Worm (Caenorhabditis elegans) whole organism, L4 larva: ENCODE data around the gene T19H12.12.

Source experiments
- F37D6.2 ChIP-seq: sonication (generic microtip); optimal IDR thresholded peaks from 2 replicates; lab custom pipeline; 2016; ENCODE audit warnings: mild to moderate bottlenecking, missing genetic modification characterization, missing compliant biosample characterization
- F44E2.7 ChIP-seq: fragments of 200-800 bp; sonication (Bioruptor generic); IDR thresholded peaks from 2 replicates; pipeline ENCODE4 v2.1.2; 2022; ENCODE audit warnings: missing genetic modification characterization, missing compliant biosample characterization
- F49E8.2 ChIP-seq: sonication (generic microtip); optimal IDR thresholded peaks from 2 replicates; lab custom pipeline; 2016; ENCODE audit warnings: missing compliant biosample characterization, mild to moderate bottlenecking, missing genetic modification characterization, borderline replicate concordance
- Y48G9A.11 ChIP-seq: fragments of 200-800 bp; sonication (Bioruptor generic); IDR thresholded peaks from 2 replicates; pipeline ENCODE4 v1.3.6; 2022; ENCODE audit warnings: missing genetic modification reagents, missing genetic modification characterization, missing compliant biosample characterization
- Y5F2A.4 ChIP-seq: fragments of 200-800 bp; sonication (Bioruptor generic); optimal IDR thresholded peaks from 2 replicates; lab custom pipeline; 2018; ENCODE audit warnings: mild to moderate bottlenecking, missing genetic modification characterization, missing compliant biosample characterization
- ZK337.2 ChIP-seq: fragments of 200-800 bp; sonication (Bioruptor generic); IDR thresholded peaks from 2 replicates; pipeline ENCODE4 v1.3.6; 2022; ENCODE audit warnings: missing genetic modification reagents, missing genetic modification characterization, missing compliant biosample characterization
- ZK546.5 ChIP-seq, 2 experiments: sonication (generic microtip); optimal IDR thresholded peaks; 2 replicates each; lab custom pipeline; 2017; ENCODE audit warnings: missing biosample characterization in 2 of 2, missing genetic modification characterization in 2 of 2
- aha-1 ChIP-seq: fragments of 150-350 bp; peaks from one replicate; lab custom pipeline; 2014; ENCODE audit warnings: missing biosample characterization, missing genetic modification characterization
- arid-1 ChIP-seq: fragments of 200-800 bp; sonication (Bioruptor generic); conservative IDR thresholded peaks from 2 replicates; pipeline ENCODE4 v1.3.6; 2022; ENCODE audit warnings: missing genetic modification reagents, missing genetic modification characterization, missing compliant biosample characterization
- ceh-20 ChIP-seq: fragments of 200-800 bp; sonication (Bioruptor generic); IDR thresholded peaks from 2 replicates; pipeline ENCODE4 v1.3.6; 2022; ENCODE audit warnings: missing genetic modification reagents, missing genetic modification characterization, missing compliant biosample characterization
- ceh-28 ChIP-seq: fragments of 150-350 bp; optimal IDR thresholded peaks from 2 replicates; lab custom pipeline; 2014; ENCODE audit warnings: missing biosample characterization, missing genetic modification reagents, missing genetic modification characterization
- ceh-44 ChIP-seq: fragments of 200-800 bp; sonication (Bioruptor generic); IDR thresholded peaks from 2 replicates; pipeline ENCODE4 v1.3.6; 2022; ENCODE audit warnings: missing genetic modification reagents, missing genetic modification characterization, missing compliant biosample characterization
- ceh-82 ChIP-seq: sonication (generic microtip); optimal IDR thresholded peaks from 2 replicates; lab custom pipeline; 2017; ENCODE audit warnings: missing biosample characterization, missing genetic modification characterization
- ces-1 ChIP-seq: fragments of 150-350 bp; sonication (generic microtip); optimal IDR thresholded peaks from 4 replicates; lab custom pipeline; 2014; ENCODE audit warnings: missing biosample characterization, missing genetic modification reagents, missing genetic modification characterization
- daf-12 ChIP-seq: fragments of 150-350 bp; optimal IDR thresholded peaks from 2 replicates; lab custom pipeline; 2014; ENCODE audit warnings: missing biosample characterization, missing genetic modification reagents, missing genetic modification characterization
- daf-16 ChIP-seq, 3 experiments: sonication (generic microtip); optimal IDR thresholded peaks; 2 replicates each; lab custom pipeline; 2016 to 2017; ENCODE audit warnings: missing genetic modification characterization in 3 of 3, missing genetic modification reagents in 3 of 3, mild to moderate bottlenecking in 2 of 3, missing compliant biosample characterization in 2 of 3, missing biosample characterization in 1 of 3, moderate library complexity in 1 of 3
- daf-8 ChIP-seq: fragments of 200-800 bp; sonication (Bioruptor generic); IDR thresholded peaks from 2 replicates; pipeline ENCODE4 v1.3.6; 2022; ENCODE audit warnings: missing genetic modification characterization, missing compliant biosample characterization
- dmd-9 ChIP-seq: fragments of 200-800 bp; sonication (Bioruptor generic); IDR thresholded peaks from 2 replicates; pipeline ENCODE4 v1.3.6; 2022; ENCODE audit warnings: missing genetic modification reagents, missing genetic modification characterization, missing compliant biosample characterization
- dpl-1 ChIP-seq: fragments of 150-350 bp; optimal IDR thresholded peaks from 2 replicates; lab custom pipeline; 2014; ENCODE audit warnings: missing biosample characterization, missing genetic modification reagents, missing genetic modification characterization
- duxl-1 ChIP-seq: sonication (generic microtip); optimal IDR thresholded peaks from 2 replicates; lab custom pipeline; 2016; ENCODE audit warnings: mild to moderate bottlenecking, missing genetic modification characterization, moderate library complexity, missing compliant biosample characterization; ENCODE audit not compliant: poor library complexity
- egl-43 ChIP-seq: fragments of 200-800 bp; sonication (Bioruptor generic); IDR thresholded peaks from 2 replicates; pipeline ENCODE4 v1.3.6; 2022; ENCODE audit warnings: missing genetic modification reagents, missing genetic modification characterization, missing compliant biosample characterization
- fos-1 ChIP-seq: fragments of 150-350 bp; optimal IDR thresholded peaks from 2 replicates; lab custom pipeline; 2014; ENCODE audit warnings: missing biosample characterization, missing genetic modification characterization
- hmg-1.1 ChIP-seq: fragments of 200-800 bp; sonication (Bioruptor generic); IDR thresholded peaks from 2 replicates; pipeline ENCODE4 v1.3.6; 2022; ENCODE audit warnings: missing genetic modification reagents, missing genetic modification characterization, missing compliant biosample characterization
- lim-7 ChIP-seq: fragments of 200-800 bp; sonication (Bioruptor generic); IDR thresholded peaks from 2 replicates; pipeline ENCODE4 v1.3.6; 2022; ENCODE audit warnings: missing genetic modification characterization, missing compliant biosample characterization
- lin-13 ChIP-seq: fragments of 150-350 bp; optimal IDR thresholded peaks from 2 replicates; lab custom pipeline; 2014; ENCODE audit warnings: missing biosample characterization, missing genetic modification reagents, missing genetic modification characterization
- lin-15B ChIP-seq: fragments of 150-350 bp; sonication (generic microtip); optimal IDR thresholded peaks from 3 replicates; lab custom pipeline; 2014; ENCODE audit warnings: missing biosample characterization, missing genetic modification characterization
- lin-38 ChIP-seq: fragments of 200-800 bp; sonication (Bioruptor generic); IDR thresholded peaks from 2 replicates; pipeline ENCODE4 v1.3.6; 2022; ENCODE audit warnings: missing genetic modification reagents, missing genetic modification characterization, missing compliant biosample characterization
- madf-9 ChIP-seq: fragments of 200-800 bp; sonication (Bioruptor generic); conservative IDR thresholded peaks from 2 replicates; pipeline ENCODE4 v1.3.6; 2022; ENCODE audit warnings: missing genetic modification reagents, missing genetic modification characterization, missing compliant biosample characterization
- mes-2 ChIP-seq: sonication (generic microtip); optimal IDR thresholded peaks from 2 replicates; lab custom pipeline; 2016; ENCODE audit warnings: missing genotype, mild to moderate bottlenecking, missing genetic modification characterization, missing compliant biosample characterization; ENCODE audit not compliant: poor library complexity, severe bottlenecking
- mxl-2 ChIP-seq: fragments of 200-800 bp; sonication (Bioruptor generic); conservative IDR thresholded peaks from 2 replicates; pipeline ENCODE4 v1.3.6; 2022; ENCODE audit warnings: missing genetic modification reagents, missing genetic modification characterization, missing compliant biosample characterization
- mxl-3 ChIP-seq: fragments of 200-800 bp; sonication (Bioruptor generic); optimal IDR thresholded peaks from 2 replicates; lab custom pipeline; 2018; ENCODE audit warnings: mild to moderate bottlenecking, missing genetic modification characterization, missing compliant biosample characterization
- nhr-102 ChIP-seq: sonication (generic microtip); optimal IDR thresholded peaks from 2 replicates; lab custom pipeline; 2016; ENCODE audit warnings: mild to moderate bottlenecking, missing genetic modification characterization, moderate library complexity, missing compliant biosample characterization
- nhr-237 ChIP-seq: sonication (generic microtip); optimal IDR thresholded peaks from 2 replicates; lab custom pipeline; 2017; ENCODE audit warnings: missing biosample characterization, missing genetic modification characterization
- nhr-42 ChIP-seq: fragments of 200-800 bp; sonication (Bioruptor generic); IDR thresholded peaks from 2 replicates; pipeline ENCODE4 v1.3.6; 2022; ENCODE audit warnings: missing genetic modification characterization, missing compliant biosample characterization
- nhr-6 ChIP-seq: fragments of 150-350 bp; optimal IDR thresholded peaks from 2 replicates; lab custom pipeline; 2014; ENCODE audit warnings: missing biosample characterization, missing genetic modification characterization
- nhr-76 ChIP-seq: fragments of 150-350 bp; optimal IDR thresholded peaks from 2 replicates; lab custom pipeline; 2014; ENCODE audit warnings: missing biosample characterization, missing genetic modification characterization
- nhr-77 ChIP-seq: fragments of 150-350 bp; optimal IDR thresholded peaks from 2 replicates; lab custom pipeline; 2014; ENCODE audit warnings: missing biosample characterization, missing genetic modification characterization
- pqm-1 ChIP-seq: sonication (generic microtip); optimal IDR thresholded peaks from 2 replicates; lab custom pipeline; 2017; ENCODE audit warnings: missing biosample characterization, missing genetic modification characterization
- saeg-2 ChIP-seq: fragments of 200-800 bp; sonication (Bioruptor generic); IDR thresholded peaks from 2 replicates; pipeline ENCODE4 v1.3.6; 2022; ENCODE audit warnings: missing genetic modification reagents, missing genetic modification characterization, missing compliant biosample characterization
- set-16 ChIP-seq: fragments of 200-800 bp; sonication (Bioruptor generic); IDR thresholded peaks from 2 replicates; pipeline ENCODE4 v1.3.6; 2022; ENCODE audit warnings: missing genetic modification reagents, missing genetic modification characterization, missing compliant biosample characterization
- snpc-4 ChIP-seq: fragments of 150-350 bp; optimal IDR thresholded peaks from 2 replicates; lab custom pipeline; 2014; ENCODE audit warnings: missing biosample characterization, missing genetic modification characterization
- vab-7 ChIP-seq: fragments of 200-800 bp; sonication (Bioruptor generic); IDR thresholded peaks from 2 replicates; pipeline ENCODE4 v1.3.6; 2022; ENCODE audit warnings: missing genetic modification reagents, missing genetic modification characterization, missing compliant biosample characterization
- ztf-11 ChIP-seq: fragments of 150-350 bp; optimal IDR thresholded peaks from 2 replicates; lab custom pipeline; 2014; ENCODE audit warnings: missing biosample characterization, missing genetic modification characterization
- ztf-7 ChIP-seq: fragments of 150-350 bp; optimal IDR thresholded peaks from 2 replicates; lab custom pipeline; 2014; ENCODE audit warnings: missing biosample characterization, missing genetic modification characterization

Gene T19H12.12

ce11 chrV:4864330-4864729 lies 20.3 kb upstream of the T19H12.12 start:
- TF ChIP-seq lin-13 (GFP tag; lab: Kevin White, UChicago) (no peak), ceh-28 (no peak), nhr-102 (tag; lab: Kevin White, UChicago) (no peak), F37D6.2 (no peak), nhr-6 (tag; lab: Kevin White, UChicago) (no peak), lim-7 (GFP tag; lab: Robert Waterston, UW) (no peak), nhr-76 (tag; lab: Kevin White, UChicago) (no peak), Y5F2A.4 (no peak), ztf-7 (no peak), daf-8 (no peak), fos-1 (no peak), ceh-44 (GFP tag; lab: Robert Waterston, UW) (no peak), dmd-9 (GFP tag; lab: Robert Waterston, UW) (no peak), ZK337.2 (GFP tag; lab: Robert Waterston, UW) (no peak), aha-1 (tag; lab: Kevin White, UChicago) (no peak), duxl-1 (no peak), hmg-1.1 (GFP tag; lab: Robert Waterston, UW) (no peak), nhr-77 (no peak)

DNA sequence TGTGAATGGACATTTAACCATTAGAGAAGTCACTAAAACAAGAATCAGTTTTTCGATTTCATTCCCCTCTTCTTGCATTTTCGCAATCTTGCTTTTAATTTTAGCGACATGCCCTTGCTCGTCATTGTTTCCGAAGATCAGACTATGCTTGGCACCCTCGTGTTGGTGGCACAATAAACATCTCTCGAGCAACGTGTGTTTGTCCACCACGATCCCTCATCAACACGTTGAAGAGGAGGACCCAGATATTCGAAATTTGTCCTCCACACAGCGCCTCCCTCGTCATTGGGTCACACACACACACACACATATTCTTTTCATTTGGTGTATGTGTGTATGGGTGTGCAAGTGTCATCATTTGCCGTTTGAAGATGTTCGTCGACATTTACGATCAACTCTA lies 19.2 kb upstream of the T19H12.12 start, which contains the start of gene srd-32:
Gene srd-32, plus strand, starts transcription at position 301 of the 400 bp plus-strand sequence.
- TF ChIP-seq mxl-3 (peak; percentile 39), snpc-4 (tag; lab: Kevin White, UChicago) (no peak)

DNA sequence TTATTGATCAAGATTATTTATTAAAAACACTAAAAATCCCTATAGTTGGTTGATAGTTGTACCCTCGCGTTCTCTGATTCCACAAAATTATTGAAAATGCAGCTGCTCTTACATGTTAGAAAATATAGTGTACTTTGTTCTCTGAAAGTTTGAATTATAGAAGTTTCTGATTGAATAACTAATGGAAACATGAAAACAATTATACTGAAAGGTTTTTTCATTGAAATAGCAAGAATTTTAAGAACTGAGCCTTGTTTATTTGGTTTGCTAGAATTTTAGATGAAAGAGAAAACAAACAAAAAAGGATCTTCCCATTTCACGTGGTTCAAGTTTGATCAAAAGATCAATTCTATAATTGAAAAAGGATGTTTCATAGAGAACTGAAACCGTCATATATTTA lies 17.1 kb upstream of the T19H12.12 start:
- TF ChIP-seq lin-38 (GFP tag; lab: Robert Waterston, UW), result no peak

DNA sequence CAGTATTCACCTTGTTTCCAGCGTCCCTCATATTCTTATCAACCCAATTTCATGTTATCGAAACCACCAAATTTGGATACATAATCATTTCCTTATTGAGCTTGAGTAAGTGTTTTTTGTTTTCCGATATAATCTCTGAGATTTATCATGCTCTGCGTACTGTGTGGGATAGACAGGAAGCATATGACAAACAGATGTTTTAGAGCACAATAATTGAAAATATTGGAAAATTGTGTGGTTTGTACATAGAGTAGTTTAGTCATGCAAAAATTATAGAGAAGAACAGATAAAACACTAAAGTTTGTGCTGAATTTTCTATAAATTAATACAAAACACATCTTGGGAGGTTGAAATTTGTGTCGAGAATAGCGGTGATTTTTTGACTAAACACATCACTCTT lies 15.9 kb upstream of the T19H12.12 start:
- TF ChIP-seq fos-1 (no peak), ztf-11 (no peak), vab-7 (GFP tag; lab: Robert Waterston, UW) (no peak), pqm-1 (no peak), nhr-42 (no peak), hmg-1.1 (GFP tag; lab: Robert Waterston, UW) (no peak), ceh-20 (no peak), lin-15B (tag; lab: Kevin White, UChicago) (no peak), lin-13 (GFP tag; lab: Kevin White, UChicago) (no peak), madf-9 (no peak), nhr-77 (no peak), nhr-237 (tag; lab: Kevin White, UChicago) (no peak), lim-7 (GFP tag; lab: Robert Waterston, UW) (no peak), mxl-2 (GFP tag; lab: Robert Waterston, UW) (no peak), daf-12 (tag; lab: Kevin White, UChicago) (no peak), ces-1 (GFP tag; lab: Kevin White, UChicago) (no peak), mes-2 (tag; lab: Kevin White, UChicago) (no peak), dmd-9 (GFP tag; lab: Robert Waterston, UW) (no peak), set-16 (no peak), Y48G9A.11 (GFP tag; lab: Robert Waterston, UW) (no peak)

ce11 chrV:4870627-4871026 lies 14.0 kb upstream of the T19H12.12 start:
- TF ChIP-seq egl-43 (GFP tag; lab: Robert Waterston, UW), result no peak
- no peak for TF ChIP-seq nhr-76 (tag; lab: Kevin White, UChicago)
- TF ChIP-seq F49E8.2 (tag; lab: Kevin White, UChicago), result no peak
- no peak for TF ChIP-seq ZK546.5 (tag; optimal IDR thresholded peaks at IDR 0.05; lab: Kevin White, UChicago)
- no peak for TF ChIP-seq saeg-2 (GFP tag; lab: Robert Waterston, UW)
- no peak for TF ChIP-seq lim-7 (GFP tag; lab: Robert Waterston, UW)
- no peak for TF ChIP-seq mxl-3
- TF ChIP-seq nhr-102 (tag; lab: Kevin White, UChicago), result no peak
- TF ChIP-seq hmg-1.1 (GFP tag; lab: Robert Waterston, UW), result no peak
- TF ChIP-seq dpl-1 (GFP tag; lab: Kevin White, UChicago), result no peak
- no peak for TF ChIP-seq ceh-82 (tag; lab: Kevin White, UChicago)
- no peak for TF ChIP-seq ztf-7
- TF ChIP-seq Y5F2A.4, result no peak
- no peak for TF ChIP-seq daf-16 (GFP tag; optimal IDR thresholded peaks at IDR 0.05; lab: Kevin White, UChicago)
- no peak for TF ChIP-seq daf-16 (tag; optimal IDR thresholded peaks at IDR 0.05; lab: Kevin White, UChicago)
- TF ChIP-seq F44E2.7 (GFP tag; lab: Robert Waterston, UW), result no peak
- no peak for TF ChIP-seq daf-12 (tag; lab: Kevin White, UChicago)
- TF ChIP-seq arid-1 (GFP tag; lab: Robert Waterston, UW), result no peak
- TF ChIP-seq lin-38 (GFP tag; lab: Robert Waterston, UW), result no peak
- TF ChIP-seq snpc-4 (tag; lab: Kevin White, UChicago), result no peak
